Fruit fly (Drosophila melanogaster) whole organism, larva: ENCODE results near the gene Arr2.

Experiments used
- noc ChIP-seq: fragments of 200-800 bp; sonication (Bioruptor generic); optimal IDR thresholded peaks from 3 replicates; lab custom pipeline; 2019; ENCODE audit warnings: missing biosample characterization, mild to moderate bottlenecking, missing genetic modification characterization, moderate library complexity

Arr2 gene

DNA sequence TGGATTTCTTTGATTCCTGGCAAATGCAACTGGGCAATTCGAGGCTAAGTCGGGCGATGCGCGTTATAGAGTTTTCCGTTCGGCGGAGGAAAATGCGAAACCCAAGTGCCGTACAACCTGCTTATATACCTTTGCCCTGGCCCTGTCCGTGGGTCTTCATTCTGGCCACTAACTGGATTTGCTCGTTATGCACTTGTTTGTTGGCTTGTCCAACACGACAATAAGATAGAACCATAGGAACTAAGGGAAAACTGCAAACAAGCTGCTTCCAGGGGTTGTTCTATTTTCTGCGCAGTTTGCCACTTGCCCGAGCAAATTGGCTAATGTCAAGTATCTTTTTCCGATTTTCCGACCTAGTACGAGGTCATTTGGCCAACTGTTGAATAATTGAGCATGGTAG, at the start of gene Arr2:
TSS of gene Arr2 (minus strand) at position 101 of the 400 bp plus-strand sequence.
- no peak for TF ChIP-seq noc (tag; lab: Kevin White, UChicago)

DNA sequence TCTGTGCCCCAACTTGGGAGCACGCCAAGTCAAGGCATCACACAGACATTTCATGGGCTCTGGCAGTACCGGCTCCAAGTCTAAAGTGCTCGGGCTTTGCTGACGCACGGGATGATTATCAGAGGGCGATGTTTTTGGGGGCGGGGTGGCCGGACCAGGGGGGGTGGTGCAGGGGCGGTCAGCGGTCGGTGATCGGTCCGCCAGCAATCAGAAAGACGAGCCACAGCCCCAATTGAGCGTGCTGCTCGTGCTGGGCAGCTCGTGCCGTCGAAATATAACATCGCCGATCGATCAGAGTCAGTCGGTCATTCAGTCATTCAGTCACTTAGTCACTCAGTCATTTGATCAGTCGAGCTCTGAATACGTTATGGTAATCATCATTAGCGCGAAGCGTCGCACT, 49.1 kb upstream of the Arr2 start:
- no peak for TF ChIP-seq noc (tag; lab: Kevin White, UChicago)

DNA sequence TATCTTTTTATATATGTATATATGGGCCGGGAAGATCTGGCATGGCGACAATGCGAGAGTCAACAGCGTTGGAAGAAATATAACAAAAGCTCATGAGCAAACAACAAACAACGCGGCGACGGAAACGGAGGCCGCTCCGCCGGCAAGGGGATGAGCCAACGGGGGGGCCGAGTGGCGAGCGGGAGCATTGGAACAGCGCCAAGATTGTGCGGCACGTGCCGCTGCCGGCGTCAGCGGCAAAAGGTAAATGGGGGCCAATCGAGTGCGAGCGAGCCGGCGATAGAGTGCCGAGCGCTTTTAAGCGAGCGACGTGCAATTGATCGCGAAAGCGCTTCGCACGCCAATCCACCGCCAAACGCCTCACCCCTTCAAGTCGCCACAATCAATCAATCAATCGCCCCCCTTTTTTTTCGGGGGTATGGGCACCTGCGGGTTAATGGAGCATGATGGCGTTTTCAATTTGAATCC, 47.8 kb upstream of the Arr2 start:
- TF ChIP-seq noc (tag; lab: Kevin White, UChicago) = peak; percentile 84

DNA sequence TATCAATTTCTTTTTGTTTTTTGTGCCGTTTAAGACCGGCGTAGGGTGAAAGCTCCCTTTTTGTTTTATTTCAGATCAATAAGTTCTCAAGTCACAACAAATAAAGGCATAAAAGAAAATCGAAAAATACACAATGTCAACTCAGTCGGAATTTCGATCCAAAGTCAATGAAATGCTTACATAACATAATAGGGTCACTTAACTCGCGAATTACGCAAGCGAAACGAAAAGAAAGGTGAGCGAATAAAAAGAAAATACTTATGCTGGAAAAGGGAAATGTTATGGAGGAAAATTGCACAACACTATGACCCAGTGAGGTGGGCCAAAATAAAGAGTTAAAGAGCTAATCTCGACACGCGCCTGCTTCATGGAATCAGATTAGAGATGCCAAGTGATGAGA, 47.2 kb upstream of the Arr2 start:
- no peak for TF ChIP-seq noc (tag; lab: Kevin White, UChicago)

DNA sequence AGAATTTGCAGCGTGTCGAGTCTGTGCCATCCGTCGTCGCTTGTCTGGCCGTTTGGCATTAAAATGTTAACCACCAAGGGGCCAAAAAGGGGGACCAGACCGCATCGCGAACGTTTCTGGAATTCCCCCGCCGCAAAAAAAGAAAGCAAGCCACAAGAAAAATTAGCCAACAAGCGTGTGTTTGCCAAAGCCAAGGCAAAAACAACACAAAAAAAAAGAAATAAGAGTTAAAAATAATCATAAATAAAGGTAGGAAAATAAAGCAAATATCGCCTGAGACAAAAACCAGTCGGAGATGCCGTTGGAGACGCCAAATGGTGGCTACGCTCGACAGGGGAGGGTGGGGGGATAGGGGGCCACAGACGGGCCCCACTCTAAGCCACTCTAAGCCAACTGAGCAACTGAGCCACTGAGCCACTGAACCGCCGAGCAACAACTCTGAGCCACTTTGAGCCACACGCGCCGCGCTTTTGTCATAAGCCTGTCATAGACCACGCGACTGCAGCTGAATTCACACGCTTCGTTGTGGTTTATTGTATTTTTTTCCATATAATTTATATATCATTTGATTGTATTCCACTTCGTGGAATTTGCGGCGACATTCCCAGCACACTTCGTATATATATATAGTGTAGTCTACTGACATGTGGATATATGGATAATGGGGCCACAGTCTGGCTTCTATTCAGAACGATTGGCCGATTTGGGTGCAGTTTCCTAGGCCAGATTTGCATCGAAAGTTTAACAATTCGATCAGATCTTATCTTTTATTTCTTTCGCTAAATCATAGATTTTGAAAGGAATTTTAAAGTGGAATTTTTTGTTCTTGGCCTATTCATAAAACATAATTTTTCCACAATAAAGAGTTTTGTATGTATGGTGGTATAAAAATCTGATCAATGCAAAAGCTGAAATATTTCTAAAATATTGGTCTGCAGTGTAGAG, 45.1 kb upstream of the Arr2 start:
- peak; percentile 50 for TF ChIP-seq noc (tag; lab: Kevin White, UChicago)

DNA sequence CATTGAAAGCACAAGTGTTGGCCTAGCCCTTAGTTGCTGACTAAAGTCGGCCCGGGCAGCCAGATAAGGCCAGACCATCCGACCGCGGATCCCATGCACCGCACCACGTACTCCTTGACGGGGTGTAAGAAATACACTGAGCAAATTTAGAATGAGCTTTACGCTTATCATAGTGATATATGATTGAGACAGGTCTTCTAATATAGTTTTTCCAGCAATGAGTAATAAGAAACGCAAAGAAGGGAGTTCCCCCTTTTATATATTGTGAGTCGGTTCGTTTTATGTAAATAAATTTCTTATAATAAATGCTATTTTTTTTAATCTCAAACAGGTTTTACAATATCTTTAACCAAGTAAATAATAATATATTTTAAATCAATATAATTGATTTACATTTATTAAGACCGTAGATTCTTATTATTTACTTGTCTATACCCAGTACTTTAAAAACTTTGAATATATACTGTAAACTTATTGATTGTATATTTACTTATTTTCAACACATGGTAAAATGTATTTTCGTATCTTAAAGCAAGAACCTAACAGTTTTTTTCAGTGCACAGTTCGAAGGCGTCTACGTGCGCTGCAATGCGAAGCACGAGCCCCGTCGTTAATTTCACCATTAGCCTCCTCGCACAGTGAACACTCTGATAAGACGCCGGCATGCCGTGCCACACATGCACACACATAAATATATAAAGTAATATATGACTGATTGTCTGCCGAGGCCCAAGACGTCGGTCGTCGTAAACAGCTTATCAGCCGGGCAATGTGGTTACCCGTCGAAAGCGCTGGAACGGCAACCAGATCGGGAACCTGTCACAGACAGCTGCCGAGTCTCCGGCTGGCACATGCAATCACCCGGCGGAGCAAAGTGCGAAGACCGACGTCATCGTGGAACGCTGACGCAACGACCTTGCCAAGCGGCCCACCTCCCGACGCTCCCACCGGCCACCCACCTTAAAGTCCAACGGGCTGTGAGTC, 43.4 kb upstream of the Arr2 start:
- peak; percentile 76 for TF ChIP-seq noc (tag; lab: Kevin White, UChicago)

DNA sequence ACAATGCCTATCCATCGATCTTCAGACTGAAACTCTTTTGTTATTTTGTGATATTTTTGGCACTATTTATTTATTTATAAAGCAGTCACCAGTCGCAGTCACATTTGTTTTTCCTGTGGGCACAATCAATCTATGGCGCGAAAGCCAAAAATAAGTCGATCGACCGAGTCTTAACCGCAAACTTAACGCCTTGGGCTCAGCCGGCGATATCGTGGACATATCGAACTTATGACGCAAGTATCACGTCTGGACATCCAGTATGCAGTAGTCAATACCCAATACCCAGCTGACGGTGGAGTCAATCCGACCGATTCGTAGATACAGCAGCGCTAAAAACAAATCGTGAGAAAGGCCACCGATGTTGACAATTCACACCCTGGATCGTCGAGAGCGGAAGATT, 41.9 kb upstream of the Arr2 start:
- no peak for TF ChIP-seq noc (tag; lab: Kevin White, UChicago)

DNA sequence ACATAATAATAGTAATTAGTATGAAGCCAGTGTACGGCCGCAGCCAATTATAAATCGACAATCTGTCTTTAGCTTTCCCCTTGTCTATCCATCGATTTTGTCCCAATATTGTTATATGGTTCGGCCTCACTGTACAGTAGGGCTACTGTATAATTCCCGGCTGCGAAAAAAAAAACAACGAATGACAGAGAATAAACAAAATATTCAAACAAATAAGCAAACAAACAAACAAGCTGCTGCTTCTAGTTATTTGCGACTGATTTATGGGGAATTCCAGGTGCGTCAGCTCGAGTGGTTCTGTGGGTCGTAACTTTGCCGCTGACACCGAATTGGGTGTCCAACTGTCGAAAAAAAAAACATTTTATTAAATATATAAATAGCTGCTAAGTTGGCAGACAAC, 40.9 kb upstream of the Arr2 start:
- TF ChIP-seq noc (tag; lab: Kevin White, UChicago) = no peak

DNA sequence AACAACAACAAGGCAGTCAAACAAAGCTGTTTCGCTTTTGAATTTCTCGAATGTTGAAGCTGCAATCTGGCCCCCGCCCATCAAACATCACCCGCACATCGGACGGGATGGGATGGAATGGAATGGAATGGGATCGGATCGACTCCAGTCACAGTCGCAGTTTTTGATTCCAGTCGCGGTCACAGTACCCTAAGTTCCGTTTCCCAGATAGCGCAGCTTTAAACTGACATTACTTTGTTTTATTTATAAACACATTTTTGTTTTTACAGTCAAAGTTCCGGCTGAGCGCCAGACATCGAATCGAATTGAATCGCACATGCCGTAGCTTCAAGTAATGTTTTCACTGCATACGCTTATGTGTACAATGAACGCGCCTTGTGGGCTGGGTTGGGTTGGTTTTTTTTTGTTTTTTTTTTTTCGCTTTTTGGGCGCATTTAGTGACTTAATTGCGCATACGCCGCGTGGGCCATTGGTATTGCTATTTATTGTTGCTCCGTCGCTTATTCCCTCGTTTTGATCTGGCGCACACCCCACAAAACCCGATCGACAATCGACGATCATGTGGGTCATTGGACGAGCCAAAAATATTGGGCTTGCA, 40.1 kb upstream of the Arr2 start:
- peak; percentile 1 for TF ChIP-seq noc (tag; lab: Kevin White, UChicago)

DNA sequence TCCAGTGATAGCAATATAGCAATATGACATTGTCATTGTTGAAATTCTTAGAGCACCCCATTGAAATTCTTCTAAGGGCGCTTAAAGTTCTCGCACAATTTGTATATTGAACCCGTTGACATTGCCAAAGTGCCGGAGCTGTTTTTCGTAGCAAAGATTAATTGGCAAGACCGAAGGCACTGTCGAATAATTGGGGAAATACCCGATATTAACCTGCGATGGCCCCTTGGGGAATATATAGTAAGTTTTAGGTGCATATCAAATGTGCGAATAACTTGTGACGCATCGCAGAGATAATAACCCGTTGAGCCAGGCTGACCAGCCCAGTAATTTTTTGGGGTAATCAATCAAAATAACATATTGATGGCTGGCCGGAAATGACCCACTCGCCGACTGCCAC, 37.9 kb upstream of the Arr2 start:
- TF ChIP-seq noc (tag; lab: Kevin White, UChicago) = no peak

DNA sequence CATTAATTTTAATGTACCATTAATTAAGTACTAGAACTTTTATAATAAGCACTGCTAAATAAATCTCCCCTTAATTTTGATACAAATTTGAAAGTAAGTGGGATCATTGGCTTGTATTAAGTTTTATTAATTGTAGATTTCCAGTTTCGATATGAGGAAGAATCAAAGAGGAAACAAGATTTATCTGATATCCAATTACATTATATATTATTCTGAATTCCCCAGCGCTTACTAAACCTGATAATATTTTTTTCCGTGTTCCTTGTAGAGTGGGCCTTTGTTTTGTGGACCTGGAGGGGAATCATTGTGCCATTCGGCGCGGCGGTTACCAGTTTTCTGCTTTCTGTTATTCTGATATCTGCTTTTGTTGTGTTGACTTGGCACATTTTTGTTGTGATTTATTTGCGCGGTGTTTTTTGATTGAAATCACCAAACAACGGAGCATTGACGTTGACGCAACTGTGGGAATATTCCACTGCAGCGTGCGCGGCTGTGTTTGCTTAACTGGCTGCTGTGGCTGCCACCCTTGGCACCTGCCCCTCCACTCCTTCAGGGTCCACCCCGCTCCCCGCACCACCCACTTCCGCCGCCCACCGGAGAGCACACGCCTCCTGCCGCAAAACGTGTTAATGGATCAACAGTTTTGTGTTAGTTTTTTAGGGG, 35.8 kb upstream of the Arr2 start:
- no peak for TF ChIP-seq noc (tag; lab: Kevin White, UChicago)

DNA sequence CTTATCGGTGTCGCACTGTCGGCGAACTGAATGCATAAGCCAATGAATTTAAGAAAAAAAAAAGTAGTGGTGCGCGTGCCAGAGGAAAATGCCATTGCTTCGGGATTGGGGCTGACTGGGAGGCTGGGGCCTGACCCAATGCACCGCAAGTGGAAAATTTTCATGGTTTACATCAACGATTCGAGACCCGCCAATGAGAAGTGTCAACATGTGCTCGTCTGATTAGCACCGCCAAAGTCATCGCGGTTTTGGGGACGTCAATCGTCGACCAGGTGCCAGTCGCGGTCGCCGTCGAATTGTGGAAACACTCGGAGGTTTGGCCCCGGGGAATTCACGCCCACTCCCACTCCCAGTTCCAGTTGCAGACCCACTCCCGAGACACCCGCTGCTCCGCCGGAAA, 35.0 kb upstream of the Arr2 start:
- no peak for TF ChIP-seq noc (tag; lab: Kevin White, UChicago)

DNA sequence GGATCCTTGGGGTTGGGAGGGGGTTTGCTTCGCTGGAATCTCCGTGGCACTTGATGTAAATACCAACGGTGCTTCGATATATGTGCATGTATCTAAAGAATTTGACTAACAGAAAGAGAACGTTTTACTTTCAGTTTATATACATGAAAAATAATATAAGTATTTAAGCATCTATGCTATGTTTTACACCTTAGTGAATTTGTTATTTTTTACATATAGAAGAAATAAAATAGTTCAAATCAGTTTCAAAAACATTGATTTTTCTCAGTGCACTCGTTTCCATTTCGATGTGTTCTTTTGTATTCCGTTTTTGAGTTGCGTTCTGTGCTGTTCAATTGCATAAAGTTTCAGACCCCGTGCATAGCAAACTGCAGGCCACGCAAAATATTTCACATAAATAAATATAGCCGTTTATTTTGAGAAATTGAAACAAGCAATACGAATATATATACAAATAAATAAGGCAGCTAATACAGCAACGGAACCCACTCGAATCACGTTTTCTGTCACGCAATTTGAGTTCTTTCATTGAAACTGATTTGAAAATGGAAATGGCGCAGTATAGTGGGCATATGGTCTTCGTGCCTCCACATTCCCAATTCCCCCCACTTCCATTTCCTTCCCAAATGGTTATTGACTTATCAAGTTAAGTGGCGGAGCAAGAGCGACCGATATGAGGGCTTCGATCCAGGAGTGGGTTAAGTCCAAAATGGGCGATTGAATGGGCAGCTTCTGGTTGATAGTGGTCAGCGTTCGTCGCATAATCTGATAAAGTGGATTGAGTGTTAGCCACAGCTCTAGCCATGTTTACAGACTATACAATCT, 34.0 kb upstream of the Arr2 start:
- TF ChIP-seq noc (tag; lab: Kevin White, UChicago) = no peak

DNA sequence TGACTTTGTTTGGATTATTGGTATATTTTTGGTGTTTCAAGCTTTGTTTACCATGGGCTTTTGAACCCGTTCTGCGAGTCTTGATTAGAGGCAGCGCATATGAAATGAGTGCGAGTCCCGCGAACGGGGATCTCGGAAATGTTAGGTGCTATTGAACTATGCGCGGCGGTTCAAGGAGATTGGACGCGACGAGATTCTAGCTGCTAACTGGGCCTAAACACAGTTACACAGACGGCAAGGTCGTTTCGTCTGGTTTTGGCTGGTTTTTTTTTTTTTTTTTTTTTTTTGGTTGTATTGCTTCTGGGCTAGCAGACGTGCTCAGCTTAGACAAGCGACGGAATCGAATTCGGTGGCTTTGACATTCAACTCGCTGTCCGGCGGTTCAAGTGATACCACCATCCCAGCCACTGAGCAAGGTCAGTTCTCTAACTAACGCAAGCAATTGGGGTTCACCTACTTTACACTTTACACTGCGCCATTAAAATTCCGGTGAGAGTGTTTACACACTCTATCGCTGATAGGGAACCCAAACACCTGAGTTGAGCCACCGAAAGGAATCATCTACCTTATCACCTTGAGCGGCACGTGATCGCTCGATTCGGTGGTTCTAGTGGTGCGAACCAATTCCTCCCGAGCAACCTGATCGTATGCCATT, 33.3 kb upstream of the Arr2 start:
- TF ChIP-seq noc (tag; lab: Kevin White, UChicago) = no peak
